Worm (Caenorhabditis elegans) whole organism, mixed stage, embryonic: ENCODE measurements around the gene R10E11.5.
A peak's percentile ranks its signal among the peaks of the same experiment; 100 is the strongest.

Experiments
- bed-3 ChIP-seq: fragments of 200-800 bp; sonication (Bioruptor generic); optimal IDR thresholded peaks from 3 replicates; lab custom pipeline; 2018; ENCODE audit warnings: mild to moderate bottlenecking, missing genetic modification characterization, moderate library complexity, missing compliant biosample characterization
- ceh-39 ChIP-seq: fragments of 150-350 bp; optimal IDR thresholded peaks from 2 replicates; lab custom pipeline; 2014; ENCODE audit warnings: missing biosample characterization, missing genetic modification characterization
- ceh-43 ChIP-seq: fragments of 200-800 bp; sonication (Bioruptor generic); optimal IDR thresholded peaks from 2 replicates; lab custom pipeline; 2018; ENCODE audit warnings: mild to moderate bottlenecking, missing genetic modification characterization, moderate library complexity, missing compliant biosample characterization
- ceh-83 ChIP-seq: fragments of 200-800 bp; sonication (Bioruptor generic); optimal IDR thresholded peaks from 2 replicates; lab custom pipeline; 2018; ENCODE audit warnings: mild to moderate bottlenecking, missing genetic modification characterization, missing compliant biosample characterization
- ces-1 ChIP-seq: fragments of 150-350 bp; optimal IDR thresholded peaks from 2 replicates; lab custom pipeline; 2014; ENCODE audit warnings: missing biosample characterization, missing genetic modification reagents, missing genetic modification characterization
- cnd-1 ChIP-seq: fragments of 200-800 bp; sonication (Bioruptor generic); optimal IDR thresholded peaks from 2 replicates; lab custom pipeline; 2018; ENCODE audit warnings: mild to moderate bottlenecking, missing genetic modification characterization, missing compliant biosample characterization
- drap-1 ChIP-seq: fragments of 200-800 bp; sonication (Bioruptor generic); optimal IDR thresholded peaks from 3 replicates; lab custom pipeline; 2018; ENCODE audit warnings: mild to moderate bottlenecking, missing genetic modification characterization, missing compliant biosample characterization
- elt-1 ChIP-seq: sonication (generic microtip); optimal IDR thresholded peaks from 2 replicates; lab custom pipeline; 2017; ENCODE audit warnings: missing genetic modification characterization, mild to moderate bottlenecking, missing compliant biosample characterization, antibody characterized with exemption, moderate library complexity, borderline replicate concordance; ENCODE audit not compliant: insufficient read depth
- elt-3 ChIP-seq: fragments of 150-350 bp; optimal IDR thresholded peaks from 2 replicates; lab custom pipeline; 2014; ENCODE audit warnings: missing biosample characterization, missing genetic modification characterization
- flh-1 ChIP-seq: fragments of 200-800 bp; sonication (Bioruptor generic); optimal IDR thresholded peaks from 2 replicates; lab custom pipeline; 2018; ENCODE audit warnings: mild to moderate bottlenecking, missing genetic modification characterization, moderate library complexity, missing compliant biosample characterization
- ham-2 ChIP-seq: fragments of 200-800 bp; sonication (Bioruptor generic); optimal IDR thresholded peaks from 2 replicates; lab custom pipeline; 2018; ENCODE audit warnings: mild to moderate bottlenecking, missing genetic modification characterization, missing compliant biosample characterization
- hlh-1 ChIP-seq: fragments of 150-350 bp; optimal IDR thresholded peaks from 2 replicates; lab custom pipeline; 2014; ENCODE audit warnings: missing biosample characterization, missing genetic modification reagents, missing genetic modification characterization
- lin-13 ChIP-seq: fragments of 150-350 bp; optimal IDR thresholded peaks from 2 replicates; lab custom pipeline; 2014; ENCODE audit warnings: missing biosample characterization, missing genetic modification characterization
- lin-32 ChIP-seq: fragments of 200-800 bp; sonication (Bioruptor generic); optimal IDR thresholded peaks from 2 replicates; lab custom pipeline; 2018; ENCODE audit warnings: mild to moderate bottlenecking, missing genetic modification characterization, missing compliant biosample characterization
- lsy-2 ChIP-seq: fragments of 150-350 bp; optimal IDR thresholded peaks from 2 replicates; lab custom pipeline; 2014; ENCODE audit warnings: missing biosample characterization, missing genetic modification characterization
- mep-1 ChIP-seq: fragments of 150-350 bp; optimal IDR thresholded peaks from 2 replicates; lab custom pipeline; 2017; ENCODE audit warnings: missing biosample characterization, missing genetic modification reagents, missing genetic modification characterization, inconsistent platforms
- nhr-12 ChIP-seq: fragments of 150-350 bp; optimal IDR thresholded peaks from 2 replicates; lab custom pipeline; 2014; ENCODE audit warnings: missing biosample characterization, missing genetic modification characterization
- nhr-2 ChIP-seq: fragments of 150-350 bp; optimal IDR thresholded peaks from 2 replicates; lab custom pipeline; 2014; ENCODE audit warnings: missing biosample characterization, missing genetic modification characterization
- nhr-237 ChIP-seq: fragments of 150-350 bp; optimal IDR thresholded peaks from 2 replicates; lab custom pipeline; 2014; ENCODE audit warnings: missing biosample characterization, missing genetic modification characterization
- nhr-76 ChIP-seq: sonication (generic microtip); optimal IDR thresholded peaks from 2 replicates; lab custom pipeline; 2017; ENCODE audit warnings: missing biosample characterization, missing genetic modification characterization
- pha-4 ChIP-seq: fragments of 150-350 bp; optimal IDR thresholded peaks from 2 replicates; lab custom pipeline; 2018; ENCODE audit warnings: missing biosample characterization, missing genetic modification reagents, missing genetic modification characterization
- sem-2 ChIP-seq: fragments of 200-800 bp; sonication (Bioruptor generic); optimal IDR thresholded peaks from 2 replicates; lab custom pipeline; 2018; ENCODE audit warnings: mild to moderate bottlenecking, missing genetic modification characterization, missing compliant biosample characterization
- snpc-4 ChIP-seq: fragments of 150-350 bp; optimal IDR thresholded peaks from 2 replicates; lab custom pipeline; 2014; ENCODE audit warnings: missing biosample characterization, missing genetic modification characterization
- sptf-1 ChIP-seq: sonication (generic microtip); optimal IDR thresholded peaks from 2 replicates; lab custom pipeline; 2017; ENCODE audit warnings: mild to moderate bottlenecking, missing genetic modification characterization, moderate library complexity, missing compliant biosample characterization
- tbx-8 ChIP-seq: fragments of 200-800 bp; sonication (Bioruptor generic); optimal IDR thresholded peaks from 2 replicates; lab custom pipeline; 2018; ENCODE audit warnings: mild to moderate bottlenecking, missing genetic modification characterization, moderate library complexity, missing compliant biosample characterization
- unc-39 ChIP-seq: fragments of 150-350 bp; optimal IDR thresholded peaks from 2 replicates; lab custom pipeline; 2014; ENCODE audit warnings: missing biosample characterization, missing genetic modification characterization
- unc-62 ChIP-seq: fragments of 150-350 bp; optimal IDR thresholded peaks from 2 replicates; lab custom pipeline; 2014; ENCODE audit warnings: missing biosample characterization, missing genetic modification reagents, missing genetic modification characterization
- zip-8 ChIP-seq: fragments of 150-350 bp; optimal IDR thresholded peaks from 2 replicates; lab custom pipeline; 2014; ENCODE audit warnings: missing biosample characterization, missing genetic modification characterization
- ztf-11 ChIP-seq: fragments of 150-350 bp; optimal IDR thresholded peaks from 2 replicates; lab custom pipeline; 2014; ENCODE audit warnings: missing biosample characterization, missing genetic modification characterization

R10E11.5 gene

ce11 chrIII:9789607-9790073 lies at the start of gene R10E11.5:
Gene R10E11.5, minus strand, starts transcription at chrIII:9789657.
- no peak for TF ChIP-seq elt-1 (tag; lab: Kevin White, UChicago)

ce11 chrIII:9834888-9835287 lies 45.4 kb upstream of the R10E11.5 start, which contains the start of gene K11H3.8:
Gene K11H3.8, plus strand, starts transcription at chrIII:9835188.
- TF ChIP-seq unc-62 (GFP tag; lab: Kevin White, UChicago) = no peak
- TF ChIP-seq hlh-1 (tag; lab: Kevin White, UChicago) = no peak
- no peak for TF ChIP-seq ceh-83 (GFP tag; lab: Kevin White, UChicago)
- TF ChIP-seq snpc-4 (tag; lab: Kevin White, UChicago) = no peak
- TF ChIP-seq, all 35 proteins: peak for 0

- no peak for TF ChIP-seq ham-2
- TF ChIP-seq nhr-12 (tag; lab: Kevin White, UChicago) = no peak
- TF ChIP-seq zip-8 = no peak
- no peak for TF ChIP-seq ceh-39 (tag; lab: Kevin White, UChicago)
- TF ChIP-seq hlh-1 (tag; lab: Kevin White, UChicago) = no peak
- TF ChIP-seq tbx-8 = no peak
- no peak for TF ChIP-seq drap-1
- no peak for TF ChIP-seq elt-3 (tag; lab: Kevin White, UChicago)
- TF ChIP-seq snpc-4 (tag; lab: Kevin White, UChicago) = no peak
- TF ChIP-seq ces-1 (GFP tag; lab: Kevin White, UChicago) = no peak
- no peak for TF ChIP-seq nhr-76 (tag; lab: Kevin White, UChicago)
- no peak for TF ChIP-seq sem-2
- TF ChIP-seq cnd-1 (tag; lab: Kevin White, UChicago) = no peak
- TF ChIP-seq unc-39 = no peak
- TF ChIP-seq mep-1 (tag; lab: Kevin White, UChicago) = no peak
Measured at ce11 chrIII:9832569-9832968, 43.1 kb upstream of the R10E11.5 start.

ce11 chrIII:9830502-9830901 lies 41.0 kb upstream of the R10E11.5 start, which contains the start of gene ZK632.12:
Gene ZK632.12, plus strand, starts transcription at chrIII:9830802.
- TF ChIP-seq ceh-39 (tag; lab: Kevin White, UChicago) (no peak), bed-3 (GFP tag; lab: Kevin White, UChicago) (no peak), lin-32 (no peak)
- TF ChIP-seq, all 35 proteins: peak for 0

ce11 chrIII:9827163-9827951 lies 37.9 kb upstream of the R10E11.5 start, which contains the start of the genes ZK632.10 and ZK632.11:
Gene ZK632.10, minus strand, starts transcription at chrIII:9827722.
Gene ZK632.11, plus strand, starts transcription at chrIII:9827915.
- TF ChIP-seq lin-32 (no peak), ztf-11 (tag; lab: Kevin White, UChicago) (no peak), pha-4 (peak; percentile 76), elt-1 (tag; lab: Kevin White, UChicago) (no peak), lin-13 (no peak), mep-1 (tag; lab: Kevin White, UChicago) (peak; percentile 4), ceh-43 (no peak), lsy-2 (peak; percentile 96), unc-62 (GFP tag; lab: Kevin White, UChicago) (no peak), nhr-2 (tag; lab: Kevin White, UChicago) (no peak), ceh-39 (tag; lab: Kevin White, UChicago) (no peak), zip-8 (peak; percentile 38), ceh-83 (GFP tag; lab: Kevin White, UChicago) (no peak), ces-1 (GFP tag; lab: Kevin White, UChicago) (peak; percentile 61), nhr-237 (tag; lab: Kevin White, UChicago) (peak; percentile 9), sem-2 (no peak), bed-3 (GFP tag; lab: Kevin White, UChicago) (no peak), ham-2 (no peak), flh-1 (GFP tag; lab: Kevin White, UChicago) (no peak), nhr-12 (tag; lab: Kevin White, UChicago) (no peak), sptf-1 (tag; lab: Kevin White, UChicago) (no peak)
